Worm (Caenorhabditis elegans) whole organism, young adult: Measurements from ENCODE around the gene F16H6.3.
"Not testable (repeated sequence)": the region's sequence is repeated elsewhere in the genome, so short reads cannot be mapped to it uniquely, and the experiment has no call there.

ENCODE experiments used
- F33H1.4 ChIP-seq: fragments of 200-800 bp; sonication (Bioruptor generic); IDR thresholded peaks from 2 replicates; pipeline ENCODE4 v1.3.6; 2022; ENCODE audit warnings: missing genetic modification reagents, missing genetic modification characterization, missing compliant biosample characterization
- F37B4.10 ChIP-seq: fragments of 200-800 bp; sonication (Bioruptor generic); IDR thresholded peaks from 2 replicates; pipeline ENCODE4 v1.3.6; 2022; ENCODE audit warnings: missing genetic modification characterization, missing compliant biosample characterization
- F39B2.1 ChIP-seq: fragments of 200-800 bp; sonication (Bioruptor generic); IDR thresholded peaks from 2 replicates; pipeline ENCODE4 v1.3.6; 2022; ENCODE audit warnings: missing genetic modification reagents, missing genetic modification characterization, missing compliant biosample characterization
- akir-1 ChIP-seq: fragments of 200-800 bp; sonication (Bioruptor generic); optimal IDR thresholded peaks from 2 replicates; lab custom pipeline; 2018; ENCODE audit warnings: mild to moderate bottlenecking, missing genetic modification characterization, moderate library complexity, missing compliant biosample characterization
- bed-2 ChIP-seq: fragments of 200-800 bp; sonication (Bioruptor generic); IDR thresholded peaks from 2 replicates; pipeline ENCODE4 v1.3.6; 2022; ENCODE audit warnings: missing genetic modification reagents, missing genetic modification characterization, missing compliant biosample characterization
- ceh-27 ChIP-seq: fragments of 200-800 bp; sonication (Bioruptor generic); optimal IDR thresholded peaks from 2 replicates; lab custom pipeline; 2018; ENCODE audit warnings: mild to moderate bottlenecking, missing genetic modification characterization, moderate library complexity, missing compliant biosample characterization
- ceh-91 ChIP-seq: fragments of 200-800 bp; sonication (Bioruptor generic); IDR thresholded peaks from 2 replicates; pipeline ENCODE4 v1.3.6; 2022; ENCODE audit warnings: missing genetic modification reagents, missing genetic modification characterization, missing compliant biosample characterization
- chd-7 ChIP-seq: sonication (generic microtip); optimal IDR thresholded peaks from 2 replicates; lab custom pipeline; 2016; ENCODE audit warnings: mild to moderate bottlenecking, missing genetic modification characterization, moderate library complexity, missing compliant biosample characterization
- gei-17 ChIP-seq: fragments of 200-800 bp; sonication (Bioruptor generic); optimal IDR thresholded peaks from 2 replicates; lab custom pipeline; 2018; ENCODE audit warnings: mild to moderate bottlenecking, missing genetic modification characterization, missing compliant biosample characterization
- hlh-26 ChIP-seq: fragments of 200-800 bp; sonication (Bioruptor generic); conservative IDR thresholded peaks from 2 replicates; pipeline ENCODE4 v1.3.6; 2022; ENCODE audit warnings: missing genetic modification reagents, missing genetic modification characterization, missing compliant biosample characterization
- lag-1 ChIP-seq: fragments of 200-800 bp; sonication (Bioruptor generic); IDR thresholded peaks from 2 replicates; pipeline ENCODE4 v1.3.6; 2022; ENCODE audit warnings: missing genetic modification reagents, missing genetic modification characterization, missing compliant biosample characterization
- let-526 ChIP-seq: fragments of 200-800 bp; sonication (Bioruptor generic); IDR thresholded peaks from 2 replicates; pipeline ENCODE4 v1.3.6; 2022; ENCODE audit warnings: missing genetic modification reagents, missing genetic modification characterization, missing compliant biosample characterization
- lin-26 ChIP-seq: fragments of 200-800 bp; sonication (Bioruptor generic); IDR thresholded peaks from 2 replicates; pipeline ENCODE4 v1.3.6; 2022; ENCODE audit warnings: missing genetic modification reagents, missing genetic modification characterization, missing compliant biosample characterization
- lin-35 ChIP-seq, 3 experiments: fragments of 150-350 bp in 2 of 3; sonication (generic microtip) in 1 of 3; optimal IDR thresholded peaks; 2 replicates each; lab custom pipeline; 2014 to 2018; ENCODE audit warnings: missing biosample characterization in 3 of 3, missing genetic modification characterization in 3 of 3, missing genetic modification reagents in 3 of 3
- mes-4 ChIP-seq: sonication (generic microtip); optimal IDR thresholded peaks from 2 replicates; lab custom pipeline; 2016; ENCODE audit warnings: missing genotype, missing genetic modification characterization, missing compliant biosample characterization
- mxl-1 ChIP-seq: sonication (generic microtip); optimal IDR thresholded peaks from 2 replicates; lab custom pipeline; 2016; ENCODE audit warnings: missing genetic modification characterization, missing compliant biosample characterization
- nfya-2 ChIP-seq: fragments of 200-800 bp; sonication (Bioruptor generic); IDR thresholded peaks from 2 replicates; pipeline ENCODE4 v1.3.6; 2022; ENCODE audit warnings: missing genetic modification reagents, missing genetic modification characterization, missing compliant biosample characterization
- nfyb-1 ChIP-seq: fragments of 200-800 bp; sonication (Bioruptor generic); IDR thresholded peaks from 2 replicates; pipeline ENCODE4 v1.3.6; 2022; ENCODE audit warnings: missing genetic modification reagents, missing genetic modification characterization, missing compliant biosample characterization
- nhr-27 ChIP-seq: fragments of 200-800 bp; sonication (Bioruptor generic); optimal IDR thresholded peaks from 2 replicates; lab custom pipeline; 2018; ENCODE audit warnings: mild to moderate bottlenecking, missing genetic modification characterization, moderate library complexity, missing compliant biosample characterization
- rpc-1 ChIP-seq, 2 experiments: fragments of 150-350 bp in 1 of 2; sonication (generic microtip) in 1 of 2; optimal IDR thresholded peaks; 2 replicates each; lab custom pipeline; 2014 to 2018; ENCODE audit warnings: missing biosample characterization in 1 of 2, missing genetic modification characterization in 1 of 2, missing genetic modification reagents in 1 of 2, missing genotype in 1 of 2
- snpc-3.4 ChIP-seq: sonication (generic microtip); optimal IDR thresholded peaks from 2 replicates; lab custom pipeline; 2017; ENCODE audit warnings: missing genetic modification characterization, mild to moderate bottlenecking, missing compliant biosample characterization, antibody characterized with exemption, moderate library complexity, missing genotype, missing genetic modification reagents
- snpc-4 ChIP-seq, 5 experiments: fragments of 150-350 bp in 1 of 5; sonication (generic microtip) in 4 of 5; optimal IDR thresholded peaks; 2 replicates each; lab custom pipeline; 2014 to 2018; ENCODE audit warnings: missing genetic modification characterization in 5 of 5, missing biosample characterization in 3 of 5, antibody characterized with exemption in 2 of 5, mild to moderate bottlenecking in 2 of 5, missing compliant biosample characterization in 2 of 5, missing genotype in 2 of 5, moderate library complexity in 2 of 5, missing genetic modification reagents in 1 of 5
- somi-1 ChIP-seq: fragments of 200-800 bp; sonication (Bioruptor generic); optimal IDR thresholded peaks from 2 replicates; lab custom pipeline; 2018; ENCODE audit warnings: mild to moderate bottlenecking, missing genetic modification characterization, missing compliant biosample characterization
- tbx-9 ChIP-seq: sonication (generic microtip); optimal IDR thresholded peaks from 2 replicates; lab custom pipeline; 2016; ENCODE audit warnings: borderline replicate concordance, missing genetic modification characterization, inconsistent platforms, missing compliant biosample characterization
- zfh-2 ChIP-seq: fragments of 200-800 bp; sonication (Bioruptor generic); conservative IDR thresholded peaks from 2 replicates; pipeline ENCODE4 v1.3.6; 2022; ENCODE audit warnings: missing genetic modification reagents, missing genetic modification characterization, missing compliant biosample characterization
- zim-3 ChIP-seq: sonication (generic microtip); optimal IDR thresholded peaks from 2 replicates; lab custom pipeline; 2017; ENCODE audit warnings: mild to moderate bottlenecking, missing genetic modification characterization, moderate library complexity, missing compliant biosample characterization
- ztf-18 ChIP-seq: sonication (generic microtip); optimal IDR thresholded peaks from 2 replicates; lab custom pipeline; 2016; ENCODE audit warnings: missing genotype, mild to moderate bottlenecking, missing genetic modification characterization, missing compliant biosample characterization
- ztf-25 ChIP-seq: fragments of 200-800 bp; sonication (Bioruptor generic); IDR thresholded peaks from 2 replicates; pipeline ENCODE4 v1.3.6; 2022; ENCODE audit warnings: missing genetic modification reagents, missing genetic modification characterization, missing compliant biosample characterization

F16H6.3 gene

DNA sequence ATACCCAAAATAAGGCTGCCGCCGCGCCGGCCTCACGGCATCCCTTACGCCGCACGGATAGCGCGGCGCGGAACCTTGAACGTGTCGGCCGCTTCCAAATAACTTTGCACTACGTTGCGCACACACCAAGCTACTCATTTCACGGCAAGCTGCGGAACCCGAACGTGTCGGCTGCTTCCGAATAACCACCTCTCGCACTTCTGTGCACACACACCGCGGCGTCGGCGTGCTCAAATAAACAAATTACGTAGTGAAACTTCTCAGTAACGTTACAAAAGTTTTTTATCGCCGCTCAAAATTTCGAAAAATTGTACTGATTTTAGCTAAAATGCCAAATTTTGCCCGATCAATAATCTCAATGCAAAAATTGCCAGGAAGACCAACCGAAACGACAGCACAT is 17.7 kb downstream of the F16H6.3 start:
- TF ChIP-seq zfh-2 (GFP tag; lab: Robert Waterston, UW) (0 out of 2 replicates have a peak, but pooled peaks have one; percentile 54), F33H1.4 (GFP tag; lab: Robert Waterston, UW) (no peak)

DNA sequence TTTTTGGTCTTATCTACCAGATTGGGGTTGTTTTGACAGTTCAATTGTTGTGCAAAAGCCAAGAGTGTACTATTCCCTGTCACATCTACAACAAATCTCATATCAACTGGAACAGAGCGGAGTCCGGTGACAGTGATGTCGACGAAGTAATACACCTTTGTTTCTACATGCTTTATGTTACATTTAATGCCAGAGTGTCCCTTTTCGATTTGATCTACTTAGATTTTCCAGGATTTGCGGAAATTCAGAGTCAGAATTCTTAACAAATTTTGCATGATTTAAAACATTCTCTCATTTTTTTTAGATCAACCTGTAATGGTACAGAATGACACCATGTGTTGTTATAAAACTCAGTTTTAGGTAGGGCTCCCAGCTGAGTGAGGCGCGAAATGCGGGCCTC is 21.1 kb downstream of the F16H6.3 start, which contains the start of gene F16H6.8:
Gene F16H6.8 (minus strand): TSS at position 101 of the 400 bp plus-strand sequence.
- TF ChIP-seq nfya-2 (GFP tag; lab: Robert Waterston, UW); mes-4; F39B2.1 (GFP tag; lab: Robert Waterston, UW): not testable (repeated sequence)

DNA sequence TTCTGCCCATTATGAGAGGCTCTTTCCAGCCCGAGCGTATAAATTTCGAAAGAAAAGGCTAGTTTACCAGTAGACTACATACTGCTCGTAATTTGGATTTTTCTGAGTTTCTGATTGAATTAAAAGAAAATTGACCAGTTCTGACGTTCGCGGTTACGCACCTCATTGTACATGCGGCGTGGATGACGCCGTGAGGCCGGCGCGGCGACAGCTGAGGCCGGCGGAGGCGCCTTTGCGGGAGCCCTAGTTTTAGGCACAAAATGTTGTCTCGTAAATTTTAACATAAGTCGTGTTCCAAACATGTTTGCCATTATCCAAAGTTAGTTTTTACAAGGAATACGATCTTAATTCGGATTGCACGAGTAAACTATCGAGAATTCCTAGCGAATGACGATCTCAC is 21.7 kb downstream of the F16H6.3 start, which contains the start of gene F16H6.9:
Gene F16H6.9 (plus strand): TSS at position 301 of the 400 bp plus-strand sequence.
- not testable (repeated sequence) for TF ChIP-seq lag-1; snpc-3.4; lin-35 (GFP tag; optimal IDR thresholded peaks at IDR 0.05; lab: Kevin White, UChicago)
- TF ChIP-seq, all 124 proteins: peak for 0; not testable (repeated sequence) for 124

DNA sequence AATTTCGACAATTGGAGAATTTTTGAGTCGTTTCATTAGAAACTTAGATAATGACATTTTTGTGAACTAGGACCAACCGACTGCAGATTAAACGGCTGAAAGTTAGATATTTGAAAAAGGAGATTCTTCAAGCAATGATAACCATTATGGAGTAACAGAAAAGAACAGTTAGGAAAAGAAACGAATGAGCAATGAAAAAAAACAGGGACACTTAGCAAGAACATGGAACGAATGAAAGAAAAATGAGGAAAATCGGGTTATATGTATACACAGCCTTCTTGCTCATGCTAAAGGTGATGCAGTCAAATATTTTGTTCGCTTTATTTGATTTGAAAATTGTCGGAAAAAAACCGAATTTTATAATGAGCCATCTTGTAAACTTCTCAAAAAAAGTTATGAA is 29.2 kb downstream of the F16H6.3 start, which contains the start of gene F16H6.10:
Gene F16H6.10 (minus strand): TSS at position 101 of the 400 bp plus-strand sequence.
- no peak for TF ChIP-seq chd-7
- TF ChIP-seq nfyb-1 (GFP tag; lab: Robert Waterston, UW), result no peak
- TF ChIP-seq gei-17 (GFP tag; lab: Kevin White, UChicago), result no peak

DNA sequence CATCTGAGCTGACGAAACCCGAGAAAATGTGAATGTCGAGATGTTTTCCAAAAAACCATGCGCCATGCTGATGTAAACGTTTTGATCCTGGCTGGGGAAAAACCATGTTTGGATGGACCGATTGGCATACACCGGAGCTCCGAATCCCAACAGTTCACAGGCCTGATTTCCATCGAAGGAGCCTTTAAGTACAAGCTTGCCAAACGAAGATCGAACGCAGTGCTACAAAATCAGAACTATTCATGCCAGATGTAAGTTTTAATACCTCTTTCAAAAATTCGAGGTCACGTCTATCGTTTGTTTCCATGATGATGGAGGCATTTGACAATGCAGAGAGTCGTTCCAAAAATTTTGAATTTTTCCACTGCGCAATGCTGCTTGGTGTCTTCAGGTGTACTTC is 40.7 kb downstream of the F16H6.3 start:
- TF ChIP-seq tbx-9 (tag; lab: Kevin White, UChicago), result no peak
- no peak for TF ChIP-seq F37B4.10 (GFP tag; lab: Robert Waterston, UW)
- TF ChIP-seq ceh-91, result no peak
- no peak for TF ChIP-seq mxl-1 (tag; lab: Kevin White, UChicago)
- TF ChIP-seq somi-1 (GFP tag; lab: Kevin White, UChicago), result no peak
- no peak for TF ChIP-seq lin-26 (GFP tag; lab: Robert Waterston, UW)
- TF ChIP-seq ztf-18 (tag; lab: Kevin White, UChicago), result no peak
- TF ChIP-seq rpc-1 (optimal IDR thresholded peaks at IDR 0.05; lab: Kevin White, UChicago), result no peak
- TF ChIP-seq rpc-1 (tag; optimal IDR thresholded peaks at IDR 0.05; lab: Kevin White, UChicago), result no peak
- no peak for TF ChIP-seq bed-2
- TF ChIP-seq hlh-26 (GFP tag; lab: Robert Waterston, UW), result no peak
- no peak for TF ChIP-seq snpc-4 (GFP tag; optimal IDR thresholded peaks at IDR 0.05; lab: Kevin White, UChicago)
- TF ChIP-seq snpc-4 (tag; optimal IDR thresholded peaks at IDR 0.05; lab: Kevin White, UChicago), result no peak
- no peak for TF ChIP-seq let-526 (GFP tag; lab: Robert Waterston, UW)
- no peak for TF ChIP-seq nhr-27 (tag; lab: Kevin White, UChicago)
- no peak for TF ChIP-seq ceh-27 (GFP tag; lab: Kevin White, UChicago)
- no peak for TF ChIP-seq ztf-25 (GFP tag; lab: Robert Waterston, UW)
- no peak for TF ChIP-seq zfh-2 (GFP tag; lab: Robert Waterston, UW)
- no peak for TF ChIP-seq akir-1 (GFP tag; lab: Kevin White, UChicago)
- no peak for TF ChIP-seq zim-3 (tag; lab: Kevin White, UChicago)
- no peak for TF ChIP-seq gei-17 (GFP tag; lab: Kevin White, UChicago)
